Worm (Caenorhabditis elegans) whole organism, early embryonic: ENCODE measurements around the gene lido-8.

Experiments used
- B0310.2 ChIP-seq: sonication (generic microtip); optimal IDR thresholded peaks from 2 replicates; lab custom pipeline; 2016; ENCODE audit warnings: mild to moderate bottlenecking, missing genetic modification characterization, missing compliant biosample characterization
- F13C5.2 ChIP-seq: sonication (generic microtip); optimal IDR thresholded peaks from 2 replicates; lab custom pipeline; 2017; ENCODE audit warnings: mild to moderate bottlenecking, missing genetic modification characterization, inconsistent platforms, missing compliant biosample characterization
- aly-1 ChIP-seq: sonication (generic microtip); optimal IDR thresholded peaks from 2 replicates; lab custom pipeline; 2016; ENCODE audit warnings: missing genetic modification characterization, missing compliant biosample characterization
- ama-1 ChIP-seq: fragments of 150-350 bp; optimal IDR thresholded peaks from 2 replicates; lab custom pipeline; 2014
- ceh-13 ChIP-seq: fragments of 200-800 bp; sonication (Bioruptor generic); optimal IDR thresholded peaks from 2 replicates; lab custom pipeline; 2018; ENCODE audit warnings: mild to moderate bottlenecking, missing genetic modification characterization, missing compliant biosample characterization
- ceh-36 ChIP-seq: sonication (generic microtip); optimal IDR thresholded peaks from 2 replicates; lab custom pipeline; 2016; ENCODE audit warnings: missing genetic modification characterization, inconsistent platforms, missing compliant biosample characterization
- ets-7 ChIP-seq: sonication (generic microtip); optimal IDR thresholded peaks from 2 replicates; lab custom pipeline; 2016; ENCODE audit warnings: missing genotype, missing genetic modification characterization, missing compliant biosample characterization
- flt-1 ChIP-seq: fragments of 200-800 bp; sonication (Bioruptor generic); IDR thresholded peaks from 2 replicates; pipeline ENCODE4 v1.3.6; 2022; ENCODE audit warnings: missing genetic modification characterization, missing compliant biosample characterization
- hmbx-1 ChIP-seq: sonication (generic microtip); optimal IDR thresholded peaks from 2 replicates; lab custom pipeline; 2016; ENCODE audit warnings: mild to moderate bottlenecking, missing genetic modification characterization, missing compliant biosample characterization
- hmg-4 ChIP-seq: fragments of 200-800 bp; sonication (Bioruptor generic); optimal IDR thresholded peaks from 2 replicates; lab custom pipeline; 2018; ENCODE audit warnings: mild to moderate bottlenecking, missing genetic modification characterization, missing compliant biosample characterization
- hnd-1 ChIP-seq: sonication (generic microtip); optimal IDR thresholded peaks from 2 replicates; lab custom pipeline; 2016; ENCODE audit warnings: missing genetic modification characterization, missing compliant biosample characterization
- pes-1 ChIP-seq: fragments of 200-800 bp; sonication (Bioruptor generic); IDR thresholded peaks from 2 replicates; pipeline ENCODE4 v1.3.6; 2022; ENCODE audit warnings: missing genetic modification reagents, missing genetic modification characterization, missing compliant biosample characterization
- scrt-1 ChIP-seq: fragments of 200-800 bp; sonication (Bioruptor generic); IDR thresholded peaks from 2 replicates; pipeline ENCODE4 v1.3.6; 2022; ENCODE audit warnings: missing genetic modification characterization, missing compliant biosample characterization
- sea-1 ChIP-seq: fragments of 200-800 bp; sonication (Bioruptor generic); conservative IDR thresholded peaks from 2 replicates; pipeline ENCODE4 v1.3.6; 2022; ENCODE audit warnings: missing genetic modification characterization, missing compliant biosample characterization
- tbx-11 ChIP-seq: fragments of 200-800 bp; sonication (Bioruptor generic); IDR thresholded peaks from 2 replicates; pipeline ENCODE4 v1.3.6; 2022; ENCODE audit warnings: missing genetic modification characterization, missing compliant biosample characterization
- tbx-37 ChIP-seq: fragments of 200-800 bp; sonication (Bioruptor generic); conservative IDR thresholded peaks from 2 replicates; pipeline ENCODE4 v1.3.6; 2022; ENCODE audit warnings: missing genetic modification reagents, missing genetic modification characterization, missing compliant biosample characterization
- tra-4 ChIP-seq: sonication (generic microtip); optimal IDR thresholded peaks from 2 replicates; lab custom pipeline; 2017; ENCODE audit warnings: missing genetic modification characterization, missing compliant biosample characterization

lido-8 gene

DNA sequence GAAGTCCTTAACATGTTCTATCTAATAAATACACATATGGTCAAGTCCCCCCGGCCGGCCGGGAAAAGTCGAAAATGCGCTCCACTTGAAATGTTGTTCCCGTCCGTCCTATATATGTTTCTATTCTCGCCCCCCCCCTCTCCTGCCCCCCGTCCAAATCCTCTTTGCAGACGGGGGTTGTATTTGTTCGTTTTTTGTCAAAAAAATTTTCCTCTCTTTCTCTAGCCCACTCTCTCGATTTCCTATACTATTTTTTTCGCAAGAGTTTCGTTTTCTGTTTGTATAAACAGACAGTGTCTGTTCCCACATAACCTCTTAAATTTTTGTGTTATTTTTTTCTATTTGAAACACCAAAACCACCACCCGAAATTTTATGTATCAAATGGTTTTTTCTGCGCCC, 29.8 kb upstream of the lido-8 start:
- TF ChIP-seq scrt-1 (GFP tag; lab: Robert Waterston, UW) (no peak), ceh-13 (GFP tag; lab: Kevin White, UChicago) (no peak), hmbx-1 (no peak), tbx-11 (GFP tag; lab: Robert Waterston, UW) (no peak), flt-1 (GFP tag; lab: Robert Waterston, UW) (no peak), B0310.2 (tag; lab: Kevin White, UChicago) (no peak), pes-1 (no peak), hmg-4 (GFP tag; lab: Kevin White, UChicago) (no peak), tbx-37 (GFP tag; lab: Robert Waterston, UW) (no peak), ets-7 (tag; lab: Kevin White, UChicago) (no peak), aly-1 (tag; lab: Kevin White, UChicago) (no peak), F13C5.2 (tag; lab: Kevin White, UChicago) (no peak), hnd-1 (tag; lab: Kevin White, UChicago) (no peak), sea-1 (no peak), ceh-36 (no peak), tra-4 (tag; lab: Kevin White, UChicago) (no peak), ama-1 (no peak)

ce11 chrII:2973940-2974402, 22.9 kb upstream of the lido-8 start:
- TF ChIP-seq ceh-36 (no peak), scrt-1 (GFP tag; lab: Robert Waterston, UW) (no peak), hmg-4 (GFP tag; lab: Kevin White, UChicago) (peak; percentile 9), ets-7 (tag; lab: Kevin White, UChicago) (no peak), F13C5.2 (tag; lab: Kevin White, UChicago) (peak; percentile 11), B0310.2 (tag; lab: Kevin White, UChicago) (no peak), flt-1 (GFP tag; lab: Robert Waterston, UW) (peak; percentile 21; the same call in 1 of the 2 replicates), pes-1 (0 out of 2 replicates have a peak, but pooled peaks have one; percentile 29), aly-1 (tag; lab: Kevin White, UChicago) (no peak), ceh-13 (GFP tag; lab: Kevin White, UChicago) (no peak)

DNA sequence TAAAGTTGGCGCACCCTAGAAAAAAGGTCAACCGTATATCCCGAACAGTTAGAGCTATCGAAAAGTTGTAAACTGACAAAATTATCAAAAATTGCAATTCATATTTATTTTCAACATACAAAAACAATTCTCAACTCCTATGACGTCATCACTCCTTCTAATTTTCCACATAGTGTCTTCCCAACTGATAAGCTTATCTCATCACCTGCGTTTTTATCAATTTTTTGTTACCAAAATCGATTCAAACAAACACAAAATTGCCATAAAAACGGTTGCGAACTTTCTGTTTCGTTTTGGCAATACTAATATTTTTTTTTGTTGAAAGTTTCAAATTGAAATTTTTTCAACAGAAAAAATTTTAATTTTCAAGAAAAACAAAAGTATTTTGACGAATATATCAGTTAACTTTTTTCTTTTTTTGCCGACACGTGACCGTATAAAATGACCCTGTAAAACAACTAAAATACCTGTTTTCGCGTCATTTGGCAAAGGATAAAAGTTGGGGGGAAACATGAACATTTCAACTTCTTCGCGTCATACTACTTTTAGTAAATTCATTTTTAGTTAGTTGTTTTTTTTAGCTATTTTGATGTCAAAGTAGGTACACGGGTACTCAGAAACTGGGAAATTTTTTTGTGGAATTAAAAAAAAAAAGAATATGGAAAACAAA, 21.1 kb upstream of the lido-8 start:
- TF ChIP-seq tbx-11 (GFP tag; lab: Robert Waterston, UW) (no peak), hmbx-1 (no peak), aly-1 (tag; lab: Kevin White, UChicago) (no peak), hmg-4 (GFP tag; lab: Kevin White, UChicago) (no peak), scrt-1 (GFP tag; lab: Robert Waterston, UW) (no peak), sea-1 (no peak), flt-1 (GFP tag; lab: Robert Waterston, UW) (no peak), tbx-37 (GFP tag; lab: Robert Waterston, UW) (no peak), tra-4 (tag; lab: Kevin White, UChicago) (no peak), F13C5.2 (tag; lab: Kevin White, UChicago) (no peak), ets-7 (tag; lab: Kevin White, UChicago) (no peak), ceh-36 (no peak), hnd-1 (tag; lab: Kevin White, UChicago) (no peak)

ce11 chrII:2976597-2976996, 20.2 kb upstream of the lido-8 start, which contains the start of gene nhr-88:
Gene nhr-88, plus strand, starts transcription at chrII:2976639.
- no peak for TF ChIP-seq pes-1
- TF ChIP-seq F13C5.2 (tag; lab: Kevin White, UChicago): no peak
- no peak for TF ChIP-seq sea-1
- no peak for TF ChIP-seq hmbx-1
- no peak for TF ChIP-seq tbx-37 (GFP tag; lab: Robert Waterston, UW)
- TF ChIP-seq hnd-1 (tag; lab: Kevin White, UChicago): no peak
- TF ChIP-seq aly-1 (tag; lab: Kevin White, UChicago): no peak
- no peak for TF ChIP-seq scrt-1 (GFP tag; lab: Robert Waterston, UW)
- TF ChIP-seq tbx-11 (GFP tag; lab: Robert Waterston, UW): no peak
- TF ChIP-seq ama-1: no peak
- no peak for TF ChIP-seq tra-4 (tag; lab: Kevin White, UChicago)
- TF ChIP-seq flt-1 (GFP tag; lab: Robert Waterston, UW): no peak
- TF ChIP-seq B0310.2 (tag; lab: Kevin White, UChicago): no peak
- no peak for TF ChIP-seq hmg-4 (GFP tag; lab: Kevin White, UChicago)
- TF ChIP-seq ets-7 (tag; lab: Kevin White, UChicago): no peak
- no peak for TF ChIP-seq ceh-13 (GFP tag; lab: Kevin White, UChicago)
- no peak for TF ChIP-seq ceh-36

- TF ChIP-seq F13C5.2 (tag; lab: Kevin White, UChicago): no peak
- TF ChIP-seq scrt-1 (GFP tag; lab: Robert Waterston, UW): no peak
- TF ChIP-seq tra-4 (tag; lab: Kevin White, UChicago): no peak
- no peak for TF ChIP-seq ama-1
- TF ChIP-seq pes-1: no peak
- TF ChIP-seq hnd-1 (tag; lab: Kevin White, UChicago): no peak
- no peak for TF ChIP-seq hmbx-1
- no peak for TF ChIP-seq ets-7 (tag; lab: Kevin White, UChicago)
- no peak for TF ChIP-seq sea-1
- no peak for TF ChIP-seq ceh-36
- TF ChIP-seq tbx-11 (GFP tag; lab: Robert Waterston, UW): no peak
- no peak for TF ChIP-seq B0310.2 (tag; lab: Kevin White, UChicago)
- TF ChIP-seq flt-1 (GFP tag; lab: Robert Waterston, UW): no peak
- TF ChIP-seq aly-1 (tag; lab: Kevin White, UChicago): no peak
- TF ChIP-seq ceh-13 (GFP tag; lab: Kevin White, UChicago): no peak
- TF ChIP-seq hmg-4 (GFP tag; lab: Kevin White, UChicago): no peak
- TF ChIP-seq tbx-37 (GFP tag; lab: Robert Waterston, UW): no peak
These were observed 19.2 kb upstream of the lido-8 start for ce11 chrII:2977652-2978051.

ce11 chrII:2979061-2979460, 17.8 kb upstream of the lido-8 start:
- TF ChIP-seq hmbx-1: no peak
- peak; percentile 95 for TF ChIP-seq ceh-36

- TF ChIP-seq hmbx-1: no peak
These were observed 12.4 kb upstream of the lido-8 start for ce11 chrII:2984383-2984782.
